Worm (Caenorhabditis elegans): ENCODE data around the gene nrde-1.

The nrde-1 gene

DNA sequence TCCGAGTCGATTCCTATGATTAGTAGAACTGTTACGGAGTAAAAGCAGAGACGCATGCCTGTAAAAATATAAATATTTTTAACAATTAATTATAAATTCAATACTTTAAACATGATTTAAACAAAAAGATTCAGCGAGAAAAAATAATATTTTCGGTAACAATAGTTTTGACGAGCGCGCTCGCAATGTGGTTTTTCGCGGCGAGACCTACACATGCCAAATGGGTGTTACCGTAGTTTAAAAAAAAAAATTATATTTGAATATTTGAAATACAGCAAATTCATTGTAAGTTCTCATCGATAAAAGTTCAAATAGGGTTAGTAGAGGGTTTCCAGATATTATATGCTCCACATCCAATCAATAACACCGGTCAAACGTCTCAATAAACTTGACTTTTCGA lies 13.2 kb downstream of the nrde-1 start, which contains the start of gene gldi-5:
Gene gldi-5 (minus strand): TSS at position 58 of the 400 bp plus-strand sequence.
- no peak for TF ChIP-seq nhr-19 (GFP tag; conservative IDR thresholded peaks at IDR 0.05)
- no peak for TF ChIP-seq lin-35 (GFP tag; optimal IDR thresholded peaks at IDR 0.05)
- TF ChIP-seq F16B12.6 (tag; optimal IDR thresholded peaks at IDR 0.05), result no peak
- TF ChIP-seq lin-13 (GFP tag; optimal IDR thresholded peaks at IDR 0.05), result no peak

DNA sequence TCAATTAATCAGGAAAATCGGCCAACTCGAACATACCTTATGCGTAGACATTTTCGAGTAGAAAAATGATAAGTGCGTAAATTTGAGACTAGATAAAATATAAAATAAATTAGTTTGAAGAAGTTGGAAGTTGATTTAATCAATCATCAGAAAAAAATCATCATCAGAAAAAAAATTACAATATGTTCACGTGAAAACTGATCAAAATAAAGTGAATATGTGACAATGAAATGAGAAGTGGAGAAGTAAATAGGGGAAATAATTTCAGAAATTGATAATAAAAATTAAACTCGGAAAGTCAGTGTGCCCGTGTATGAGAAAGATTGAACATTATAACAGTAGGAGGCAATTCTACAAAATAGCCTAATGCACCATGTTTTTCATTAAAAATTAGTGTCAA lies 16.3 kb downstream of the nrde-1 start, which contains the start of gene F34D10.9:
Gene F34D10.9 (minus strand): TSS at position 101 of the 400 bp plus-strand sequence.
- TF ChIP-seq lin-35 (GFP tag; optimal IDR thresholded peaks at IDR 0.05) (no peak), ztf-11 (tag; optimal IDR thresholded peaks at IDR 0.05) (no peak), C34B4.2 (tag; optimal IDR thresholded peaks at IDR 0.05) (no peak), lir-3 (tag; optimal IDR thresholded peaks at IDR 0.05; ENCODE audit: poor library complexity) (no peak), vab-15 (tag; optimal IDR thresholded peaks at IDR 0.05) (no peak), hlh-17 (GFP tag; optimal IDR thresholded peaks at IDR 0.05; ENCODE audit: borderline replicate concordance) (no peak), nhr-85 (tag) (no peak), grh-1 (GFP tag; IDR thresholded peaks at IDR 0.05) (no peak), lin-15B (tag; optimal IDR thresholded peaks at IDR 0.05) (no peak), nhr-84 (tag; optimal IDR thresholded peaks at IDR 0.05) (no peak)

DNA sequence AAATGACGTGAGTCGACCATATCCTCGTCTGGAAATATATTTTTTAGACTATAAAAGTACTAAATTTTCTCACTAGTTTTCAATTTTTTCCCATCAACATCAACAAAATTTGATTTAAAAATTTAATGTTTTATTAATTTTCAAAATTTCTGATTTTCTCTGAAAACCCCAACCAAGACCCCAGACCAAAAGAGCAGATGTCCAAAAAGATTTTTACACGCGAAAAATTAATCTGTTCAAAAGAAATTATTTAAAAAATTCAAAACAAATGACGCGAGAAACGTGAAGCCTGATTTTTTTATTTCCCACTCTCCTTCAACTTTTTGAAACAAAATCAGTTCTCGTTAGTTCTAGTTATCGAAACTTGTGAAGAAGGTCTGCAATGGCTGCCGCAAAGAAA lies 17.2 kb downstream of the nrde-1 start, which contains the start of gene F34D10.8:
Gene F34D10.8 (plus strand): TSS at position 301 of the 400 bp plus-strand sequence.
- TF ChIP-seq nhr-90 (tag; optimal IDR thresholded peaks at IDR 0.05; ENCODE audit: poor library complexity), result no peak
- TF ChIP-seq nhr-11 (tag; optimal IDR thresholded peaks at IDR 0.05), result no peak
- TF ChIP-seq nhr-85 (tag), result peak; percentile 56
- no peak for TF ChIP-seq zag-1 (tag; optimal IDR thresholded peaks at IDR 0.05)
- TF ChIP-seq lin-39 (tag; optimal IDR thresholded peaks at IDR 0.05), result no peak

- peak; percentile 3 to 18 for TF ChIP-seq efl-1 (optimal IDR thresholded peaks at IDR 0.05)
- peak; percentile 6 to 51 for TF ChIP-seq efl-1 (GFP tag; optimal IDR thresholded peaks at IDR 0.05 in 1 of 2)
- no peak for TF ChIP-seq unc-130 (tag; optimal IDR thresholded peaks at IDR 0.05)
- TF ChIP-seq dpl-1 (GFP tag; optimal IDR thresholded peaks at IDR 0.05), result peak in 1 of 3 experiments; percentile 27
- no peak for TF ChIP-seq snu-23 (GFP tag; optimal IDR thresholded peaks at IDR 0.05)
- no peak for TF ChIP-seq mef-2 (tag; optimal IDR thresholded peaks at IDR 0.05)
- TF ChIP-seq lsy-2 (tag; optimal IDR thresholded peaks at IDR 0.05), result peak in 1 of 2 experiments; percentile 48
- TF ChIP-seq lin-35 (GFP tag; optimal IDR thresholded peaks at IDR 0.05), result peak; percentile 18 to 47
These were observed 20.7 kb downstream of the nrde-1 start, which contains the start of gene F34D10.3 for ce11 chrIII:3734007-3734406. TSS of gene F34D10.3 (plus strand) at chrIII:3734255.

DNA sequence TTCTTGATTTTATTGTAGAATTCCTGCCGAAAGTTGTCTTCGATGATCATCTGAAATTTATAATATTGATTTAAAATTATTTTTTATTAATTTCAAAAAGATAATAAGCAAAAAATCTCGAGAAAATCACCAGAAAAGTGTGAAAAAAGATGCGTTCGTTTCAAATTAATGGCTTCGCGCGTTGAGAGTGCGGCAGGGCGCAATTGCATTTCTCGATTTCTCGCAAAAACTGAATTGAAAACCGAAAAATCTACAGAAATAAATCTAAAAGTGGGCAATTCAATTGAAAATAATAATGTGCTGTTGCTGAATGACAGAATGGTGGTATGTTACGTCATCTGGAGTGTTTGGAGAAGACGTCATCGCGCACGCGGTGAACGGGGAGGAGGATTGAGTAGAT lies 21.7 kb downstream of the nrde-1 start, which contains the start of gene evl-18:
Gene evl-18 (minus strand): TSS at position 50 of the 400 bp plus-strand sequence.
- no peak for TF ChIP-seq tbx-2 (tag; optimal IDR thresholded peaks at IDR 0.05)
- no peak for TF ChIP-seq unc-62 (GFP tag; optimal IDR thresholded peaks at IDR 0.05)
- TF ChIP-seq fkh-10 (GFP tag; optimal IDR thresholded peaks at IDR 0.05), result no peak
- TF ChIP-seq alr-1 (tag; optimal IDR thresholded peaks at IDR 0.05; ENCODE audit: borderline replicate concordance), result no peak
- TF ChIP-seq mab-9 (GFP tag; IDR thresholded peaks at IDR 0.05), result no peak
- peak; percentile 37 for TF ChIP-seq mep-1 (tag; optimal IDR thresholded peaks at IDR 0.05)
- no peak for TF ChIP-seq jun-1 (tag; optimal IDR thresholded peaks at IDR 0.05)
- TF ChIP-seq efl-1 (optimal IDR thresholded peaks at IDR 0.05), result peak; percentile 48 to 56
- TF ChIP-seq efl-1 (GFP tag; optimal IDR thresholded peaks at IDR 0.05 in 1 of 2), result peak; percentile 72 to 97
- no peak for TF ChIP-seq nhr-12 (tag; optimal IDR thresholded peaks at IDR 0.05)
- no peak for TF ChIP-seq ceh-82 (tag; optimal IDR thresholded peaks at IDR 0.05)
- no peak for TF ChIP-seq ztf-4 (tag; optimal IDR thresholded peaks at IDR 0.05)
- TF ChIP-seq C34B4.2 (tag; optimal IDR thresholded peaks at IDR 0.05), result no peak
- peak; percentile 51 to 83 for TF ChIP-seq lin-35 (GFP tag; optimal IDR thresholded peaks at IDR 0.05)
- TF ChIP-seq egl-27 (tag; optimal IDR thresholded peaks at IDR 0.05), result no peak
- TF ChIP-seq fkh-8 (tag; optimal IDR thresholded peaks at IDR 0.05), result no peak
- no peak for TF ChIP-seq ets-5 (GFP tag; IDR thresholded peaks at IDR 0.05)
- peak; percentile 34 for TF ChIP-seq blmp-1 (tag; optimal IDR thresholded peaks at IDR 0.05)
- TF ChIP-seq dpl-1 (GFP tag; optimal IDR thresholded peaks at IDR 0.05), result peak; percentile 62 to 84 (median 70)
- peak in 1 of 2 experiments; percentile 55 for TF ChIP-seq lsy-2 (tag; optimal IDR thresholded peaks at IDR 0.05)
